Worm (Caenorhabditis elegans) whole organism, young adult: ENCODE results near the gene C45G9.9.

Experiments
- B0261.1 ChIP-seq: sonication (generic microtip); optimal IDR thresholded peaks from 2 replicates; lab custom pipeline; 2016; ENCODE audit warnings: mild to moderate bottlenecking, missing genetic modification characterization, moderate library complexity, missing compliant biosample characterization
- B0336.3 ChIP-seq: fragments of 200-800 bp; sonication (Bioruptor generic); IDR thresholded peaks from 2 replicates; pipeline ENCODE4 v1.3.6; 2022; ENCODE audit warnings: missing genetic modification characterization, missing compliant biosample characterization
- D2030.7 ChIP-seq: fragments of 200-800 bp; sonication (Bioruptor generic); IDR thresholded peaks from 2 replicates; pipeline ENCODE4 v1.3.6; 2022; ENCODE audit warnings: missing genetic modification reagents, missing genetic modification characterization, missing compliant biosample characterization
- F23B12.7 ChIP-seq: sonication (generic microtip); optimal IDR thresholded peaks from 2 replicates; lab custom pipeline; 2017; ENCODE audit warnings: missing genetic modification characterization, mild to moderate bottlenecking, missing compliant biosample characterization, antibody characterized with exemption, moderate library complexity; ENCODE audit not compliant: insufficient read depth
- F49E8.2 ChIP-seq: sonication (generic microtip); optimal IDR thresholded peaks from 3 replicates; lab custom pipeline; 2017; ENCODE audit warnings: missing genetic modification characterization, mild to moderate bottlenecking, missing compliant biosample characterization, antibody characterized with exemption, moderate library complexity; ENCODE audit not compliant: insufficient read depth
- F55B11.4 ChIP-seq: sonication (generic microtip); optimal IDR thresholded peaks from 2 replicates; lab custom pipeline; 2016; ENCODE audit warnings: missing compliant biosample characterization, missing genetic modification characterization, borderline replicate concordance; ENCODE audit not compliant: insufficient read depth
- F57A8.1 ChIP-seq: fragments of 200-800 bp; sonication (Bioruptor generic); optimal IDR thresholded peaks from 2 replicates; lab custom pipeline; 2018; ENCODE audit warnings: mild to moderate bottlenecking, missing genetic modification characterization, moderate library complexity, missing compliant biosample characterization
- F57C9.4 ChIP-seq: sonication (generic microtip); optimal IDR thresholded peaks from 2 replicates; lab custom pipeline; 2017; ENCODE audit warnings: mild to moderate bottlenecking, missing genetic modification characterization, missing compliant biosample characterization
- K11D2.4 ChIP-seq: fragments of 200-800 bp; sonication (Bioruptor generic); IDR thresholded peaks from 2 replicates; pipeline ENCODE4 v1.3.6; 2022; ENCODE audit warnings: missing genetic modification reagents, missing genetic modification characterization, missing compliant biosample characterization
- K12H6.12 ChIP-seq: fragments of 200-800 bp; sonication (Bioruptor generic); optimal IDR thresholded peaks from 2 replicates; lab custom pipeline; 2018; ENCODE audit warnings: mild to moderate bottlenecking, missing genetic modification characterization, missing compliant biosample characterization
- Y79H2A.3 ChIP-seq: fragments of 200-800 bp; sonication (Bioruptor generic); conservative IDR thresholded peaks from 2 replicates; pipeline ENCODE4 v1.3.6; 2022; ENCODE audit warnings: missing genetic modification reagents, missing genetic modification characterization, missing compliant biosample characterization
- akir-1 ChIP-seq: fragments of 200-800 bp; sonication (Bioruptor generic); optimal IDR thresholded peaks from 2 replicates; lab custom pipeline; 2018; ENCODE audit warnings: mild to moderate bottlenecking, missing genetic modification characterization, moderate library complexity, missing compliant biosample characterization
- aptf-2 ChIP-seq: fragments of 200-800 bp; sonication (Bioruptor generic); conservative IDR thresholded peaks from 2 replicates; pipeline ENCODE4 v1.3.6; 2022; ENCODE audit warnings: missing genetic modification reagents, missing genetic modification characterization, missing compliant biosample characterization
- atf-7 ChIP-seq: sonication (generic microtip); optimal IDR thresholded peaks from 2 replicates; lab custom pipeline; 2017; ENCODE audit warnings: mild to moderate bottlenecking, missing genetic modification characterization, missing compliant biosample characterization
- ceh-58 ChIP-seq: fragments of 200-800 bp; sonication (Bioruptor generic); IDR thresholded peaks from 2 replicates; pipeline ENCODE4 v1.3.6; 2022; ENCODE audit warnings: missing genetic modification characterization, missing compliant biosample characterization
- ceh-91 ChIP-seq: fragments of 200-800 bp; sonication (Bioruptor generic); IDR thresholded peaks from 2 replicates; pipeline ENCODE4 v1.3.6; 2022; ENCODE audit warnings: missing genetic modification reagents, missing genetic modification characterization, missing compliant biosample characterization
- die-1 ChIP-seq: sonication (generic microtip); optimal IDR thresholded peaks from 2 replicates; lab custom pipeline; 2016; ENCODE audit warnings: missing genotype, mild to moderate bottlenecking, missing genetic modification characterization, missing compliant biosample characterization
- dpff-1 ChIP-seq: sonication (generic microtip); optimal IDR thresholded peaks from 2 replicates; lab custom pipeline; 2017; ENCODE audit warnings: mild to moderate bottlenecking, missing genetic modification characterization, missing compliant biosample characterization
- efl-1 ChIP-seq: fragments of 150-350 bp; optimal IDR thresholded peaks from 2 replicates; lab custom pipeline; 2014; ENCODE audit warnings: missing biosample characterization, missing genetic modification reagents, missing genetic modification characterization
- egl-18 ChIP-seq: fragments of 200-800 bp; sonication (Bioruptor generic); IDR thresholded peaks from 2 replicates; pipeline ENCODE4 v1.3.6; 2022; ENCODE audit warnings: missing genetic modification reagents, missing genetic modification characterization, missing compliant biosample characterization
- egrh-3 ChIP-seq: fragments of 200-800 bp; sonication (Bioruptor generic); IDR thresholded peaks from 2 replicates; pipeline ENCODE4 v1.3.6; 2022; ENCODE audit warnings: missing genetic modification reagents, missing genetic modification characterization, missing compliant biosample characterization
- ets-4 ChIP-seq: fragments of 200-800 bp; sonication (Bioruptor generic); optimal IDR thresholded peaks from 2 replicates; lab custom pipeline; 2018; ENCODE audit warnings: mild to moderate bottlenecking, missing genetic modification characterization, missing compliant biosample characterization
- hlh-26 ChIP-seq: fragments of 200-800 bp; sonication (Bioruptor generic); conservative IDR thresholded peaks from 2 replicates; pipeline ENCODE4 v1.3.6; 2022; ENCODE audit warnings: missing genetic modification reagents, missing genetic modification characterization, missing compliant biosample characterization
- let-607 ChIP-seq, 2 experiments: fragments of 200-800 bp in 1 of 2; sonication (Bioruptor generic) in 1 of 2; sonication (generic microtip) in 1 of 2; optimal IDR thresholded peaks; 2 replicates each; lab custom pipeline; 2016 to 2018; ENCODE audit warnings: mild to moderate bottlenecking in 2 of 2, missing compliant biosample characterization in 2 of 2, missing genetic modification characterization in 2 of 2, moderate library complexity in 2 of 2, missing genotype in 1 of 2
- madf-3 ChIP-seq: fragments of 200-800 bp; sonication (Bioruptor generic); IDR thresholded peaks from 2 replicates; pipeline ENCODE4 v1.3.6; 2022; ENCODE audit warnings: missing genetic modification reagents, missing genetic modification characterization, missing compliant biosample characterization
- madf-8 ChIP-seq: fragments of 200-800 bp; sonication (Bioruptor generic); conservative IDR thresholded peaks from 2 replicates; pipeline ENCODE4 v1.3.6; 2022; ENCODE audit warnings: missing genetic modification reagents, missing genetic modification characterization, missing compliant biosample characterization
- mel-28 ChIP-seq: sonication (generic microtip); optimal IDR thresholded peaks from 2 replicates; lab custom pipeline; 2016; ENCODE audit warnings: borderline replicate concordance, mild to moderate bottlenecking, missing genetic modification characterization, missing compliant biosample characterization
- nfya-1 ChIP-seq: sonication (generic microtip); optimal IDR thresholded peaks from 2 replicates; lab custom pipeline; 2017; ENCODE audit warnings: antibody characterized with exemption, missing compliant biosample characterization, missing genetic modification characterization, borderline replicate concordance; ENCODE audit not compliant: insufficient read depth
- nfyb-1 ChIP-seq: fragments of 200-800 bp; sonication (Bioruptor generic); IDR thresholded peaks from 2 replicates; pipeline ENCODE4 v1.3.6; 2022; ENCODE audit warnings: missing genetic modification reagents, missing genetic modification characterization, missing compliant biosample characterization
- nhr-120 ChIP-seq: fragments of 200-800 bp; sonication (Bioruptor generic); IDR thresholded peaks from 2 replicates; pipeline ENCODE4 v1.3.6; 2022; ENCODE audit warnings: missing genetic modification characterization, missing compliant biosample characterization
- nhr-179 ChIP-seq: sonication (generic microtip); optimal IDR thresholded peaks from 2 replicates; lab custom pipeline; 2016; ENCODE audit warnings: mild to moderate bottlenecking, missing genetic modification characterization, missing compliant biosample characterization
- rec-8 ChIP-seq, 2 experiments: sonication (generic microtip); optimal IDR thresholded peaks; 2 replicates each; lab custom pipeline; 2016; ENCODE audit warnings: mild to moderate bottlenecking in 2 of 2, missing genetic modification characterization in 2 of 2, missing genetic modification reagents in 2 of 2, missing genotype in 2 of 2, missing biosample characterization in 1 of 2, missing compliant biosample characterization in 1 of 2, moderate library complexity in 1 of 2
- sdz-38 ChIP-seq: sonication (generic microtip); optimal IDR thresholded peaks from 2 replicates; lab custom pipeline; 2016; ENCODE audit warnings: missing genotype, missing genetic modification characterization, missing compliant biosample characterization
- snpc-3.4 ChIP-seq: sonication (generic microtip); optimal IDR thresholded peaks from 2 replicates; lab custom pipeline; 2017; ENCODE audit warnings: missing genetic modification characterization, mild to moderate bottlenecking, missing compliant biosample characterization, antibody characterized with exemption, moderate library complexity, missing genotype, missing genetic modification reagents
- snpc-4 ChIP-seq, 5 experiments: fragments of 150-350 bp in 1 of 5; sonication (generic microtip) in 4 of 5; optimal IDR thresholded peaks; 2 replicates each; lab custom pipeline; 2014 to 2018; ENCODE audit warnings: missing genetic modification characterization in 5 of 5, missing biosample characterization in 3 of 5, antibody characterized with exemption in 2 of 5, mild to moderate bottlenecking in 2 of 5, missing compliant biosample characterization in 2 of 5, missing genotype in 2 of 5, moderate library complexity in 2 of 5, missing genetic modification reagents in 1 of 5
- tbp1 ChIP-seq: fragments of 200-800 bp; sonication (Bioruptor generic); optimal IDR thresholded peaks from 2 replicates; lab custom pipeline; 2018; ENCODE audit warnings: mild to moderate bottlenecking, missing genetic modification characterization, missing compliant biosample characterization
- tbx-9 ChIP-seq: sonication (generic microtip); optimal IDR thresholded peaks from 2 replicates; lab custom pipeline; 2016; ENCODE audit warnings: borderline replicate concordance, missing genetic modification characterization, inconsistent platforms, missing compliant biosample characterization
- xnd-1 ChIP-seq: sonication (generic microtip); optimal IDR thresholded peaks from 2 replicates; lab custom pipeline; 2016; ENCODE audit warnings: missing genotype, missing genetic modification reagents, missing genetic modification characterization, missing compliant biosample characterization
- zim-3 ChIP-seq: sonication (generic microtip); optimal IDR thresholded peaks from 2 replicates; lab custom pipeline; 2017; ENCODE audit warnings: mild to moderate bottlenecking, missing genetic modification characterization, moderate library complexity, missing compliant biosample characterization
- ztf-25 ChIP-seq: fragments of 200-800 bp; sonication (Bioruptor generic); IDR thresholded peaks from 2 replicates; pipeline ENCODE4 v1.3.6; 2022; ENCODE audit warnings: missing genetic modification reagents, missing genetic modification characterization, missing compliant biosample characterization
- ztf-26 ChIP-seq: sonication (generic microtip); optimal IDR thresholded peaks from 2 replicates; lab custom pipeline; 2017; ENCODE audit warnings: missing genetic modification characterization, missing compliant biosample characterization
- ztf-28 ChIP-seq: fragments of 200-800 bp; sonication (Bioruptor generic); IDR thresholded peaks from 2 replicates; pipeline ENCODE4 v1.3.6; 2022; ENCODE audit warnings: missing genetic modification reagents, missing genetic modification characterization, missing compliant biosample characterization
- ztf-3 ChIP-seq: fragments of 200-800 bp; sonication (Bioruptor generic); optimal IDR thresholded peaks from 2 replicates; lab custom pipeline; 2018; ENCODE audit warnings: mild to moderate bottlenecking, missing genetic modification characterization, missing compliant biosample characterization
- ztf-6 ChIP-seq: fragments of 200-800 bp; sonication (Bioruptor generic); IDR thresholded peaks from 2 replicates; pipeline ENCODE4 v1.3.6; 2022; ENCODE audit warnings: missing genetic modification reagents, missing genetic modification characterization, missing compliant biosample characterization

C45G9.9 gene

DNA sequence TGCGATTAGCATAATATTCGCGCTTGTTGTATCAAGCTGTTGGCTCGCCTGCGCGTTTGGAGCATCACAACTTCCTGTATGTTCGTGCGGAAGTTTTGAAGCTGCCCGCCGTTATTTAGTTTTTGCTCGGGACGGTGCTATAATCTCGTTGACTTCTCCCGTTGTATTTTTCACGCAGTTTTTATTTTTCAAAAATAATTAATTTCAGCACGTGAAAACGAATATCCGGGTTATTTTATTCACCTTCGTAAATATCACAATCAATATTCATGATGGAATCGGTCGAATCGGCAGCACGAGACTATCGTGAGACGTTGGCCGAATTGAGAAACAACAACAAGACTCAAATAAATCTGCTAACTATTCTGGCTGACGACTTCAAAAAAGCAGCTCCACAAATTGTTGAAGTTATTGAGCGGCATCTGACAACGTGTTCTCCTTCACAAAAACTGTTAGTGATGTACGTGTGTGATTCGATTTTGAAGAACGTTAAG, 30.4 kb downstream of the C45G9.9 start (continued):
- TF ChIP-seq ceh-91 (GFP tag; lab: Robert Waterston, UW) (0 out of 2 replicates have a peak, but pooled peaks have one; percentile 24), F57A8.1 (GFP tag; lab: Kevin White, UChicago) (no peak), ets-4 (GFP tag; lab: Kevin White, UChicago) (no peak), tbp1 (GFP tag; lab: Kevin White, UChicago) (peak; percentile 48), akir-1 (no peak), K11D2.4 (GFP tag; lab: Robert Waterston, UW) (peak; percentile 60; the same call in 1 of the 2 replicates), tbx-9 (peak; percentile 63), atf-7 (peak; percentile 27), ztf-25 (GFP tag; lab: Robert Waterston, UW) (no peak), hlh-26 (no peak), let-607 (tag; optimal IDR thresholded peaks at IDR 0.05; lab: Kevin White, UChicago) (peak in 1 of 2 experiments; percentile 21), ztf-6 (no peak), K12H6.12 (tag; lab: Kevin White, UChicago) (no peak), zim-3 (tag; lab: Kevin White, UChicago) (peak; percentile 35), nfya-1 (tag; lab: Kevin White, UChicago) (no peak), ztf-28 (GFP tag; lab: Robert Waterston, UW) (0 out of 2 replicates have a peak, but pooled peaks have one; percentile 19), F55B11.4 (tag; lab: Kevin White, UChicago) (no peak), mel-28 (tag; lab: Kevin White, UChicago) (peak; percentile 37), ztf-26 (peak; percentile 66), madf-8 (GFP tag; lab: Robert Waterston, UW) (no peak), B0261.1 (tag; lab: Kevin White, UChicago) (peak; percentile 19), D2030.7 (GFP tag; lab: Robert Waterston, UW) (peak; percentile 55), dpff-1 (tag; lab: Kevin White, UChicago) (no peak), efl-1 (GFP tag; lab: Kevin White, UChicago) (no peak), sdz-38 (tag; lab: Kevin White, UChicago) (no peak), rec-8 (tag; optimal IDR thresholded peaks at IDR 0.05; lab: Kevin White, UChicago) (no peak), snpc-4 (GFP tag; optimal IDR thresholded peaks at IDR 0.05; lab: Kevin White, UChicago) (no peak), snpc-4 (tag; optimal IDR thresholded peaks at IDR 0.05; lab: Kevin White, UChicago) (peak in 2 of 4 experiments; percentile 26 to 43), xnd-1 (tag; lab: Kevin White, UChicago) (no peak), nhr-179 (tag; lab: Kevin White, UChicago) (no peak), ceh-58 (GFP tag; lab: Robert Waterston, UW) (no peak)

DNA sequence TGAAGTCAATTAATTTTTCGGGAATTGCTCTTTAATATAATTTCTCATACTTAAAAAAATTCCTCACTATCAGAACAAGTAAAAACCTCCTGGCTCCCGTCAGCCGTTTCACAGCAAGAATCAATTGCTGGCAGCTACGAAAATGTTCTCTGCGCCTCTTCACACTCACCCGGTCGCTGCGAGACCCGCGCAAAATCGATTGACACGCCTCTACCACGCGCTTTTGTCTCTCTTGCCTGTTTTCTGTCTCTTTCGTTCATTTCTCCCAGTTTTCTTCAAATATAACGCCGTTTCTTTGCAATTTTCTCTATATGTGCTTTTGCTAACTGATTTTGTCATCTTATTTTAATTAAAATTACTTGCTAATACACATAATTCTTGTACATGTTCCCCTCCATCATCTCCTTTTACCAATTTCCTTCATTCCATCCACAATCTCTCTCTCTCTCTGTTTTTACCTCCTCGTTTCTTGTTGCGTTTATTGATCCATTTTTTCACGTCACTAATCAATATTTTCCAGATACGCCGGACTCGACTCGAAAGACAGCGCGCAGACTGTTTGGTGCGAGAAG, 31.1 kb downstream of the C45G9.9 start, which contains the start of gene pcf-11:
pcf-11 (plus strand) TSS at position 522 of the 572 bp plus-strand sequence.
- TF ChIP-seq nfyb-1, result no peak
- TF ChIP-seq ztf-25 (GFP tag; lab: Robert Waterston, UW), result no peak
- TF ChIP-seq egrh-3 (GFP tag; lab: Robert Waterston, UW), result no peak
- TF ChIP-seq tbp1 (GFP tag; lab: Kevin White, UChicago), result peak; percentile 15
- TF ChIP-seq ets-4 (GFP tag; lab: Kevin White, UChicago), result no peak
- peak; percentile 3 for TF ChIP-seq F23B12.7 (tag; lab: Kevin White, UChicago)
- TF ChIP-seq nhr-120 (GFP tag; lab: Robert Waterston, UW), result no peak
- TF ChIP-seq akir-1, result no peak
- no peak for TF ChIP-seq Y79H2A.3
- TF ChIP-seq madf-3 (GFP tag; lab: Robert Waterston, UW), result no peak
- TF ChIP-seq rec-8 (tag; optimal IDR thresholded peaks at IDR 0.05; lab: Kevin White, UChicago), result no peak
- TF ChIP-seq ztf-26, result no peak
- TF ChIP-seq ztf-3 (GFP tag; lab: Kevin White, UChicago), result no peak
- TF ChIP-seq aptf-2 (GFP tag; lab: Robert Waterston, UW), result no peak
- no peak for TF ChIP-seq F49E8.2 (tag; lab: Kevin White, UChicago)
- no peak for TF ChIP-seq atf-7
- TF ChIP-seq snpc-3.4 (tag; lab: Kevin White, UChicago), result peak; percentile 26
- TF ChIP-seq B0336.3 (GFP tag; lab: Robert Waterston, UW), result no peak
- TF ChIP-seq die-1 (tag; lab: Kevin White, UChicago), result no peak
- TF ChIP-seq F57C9.4 (tag; lab: Kevin White, UChicago), result no peak
- no peak for TF ChIP-seq B0261.1 (tag; lab: Kevin White, UChicago)
- TF ChIP-seq egl-18, result no peak
